Fruit fly (Drosophila melanogaster) whole organism, embryonic: Measurements from ENCODE around the gene Leash.

Experiments
- ATbp ChIP-seq: fragments of 200-800 bp; sonication (Bioruptor generic); optimal IDR thresholded peaks from 2 replicates; lab custom pipeline; 2017; ENCODE audit warnings: missing biosample characterization, mild to moderate bottlenecking, missing genetic modification characterization, missing genetic modification reagents
- B-H1 ChIP-seq: fragments of 200-800 bp; sonication (Bioruptor generic); IDR thresholded peaks from 3 replicates; pipeline ENCODE4 v1.3.6; 2022; ENCODE audit warnings: missing biosample characterization, missing genetic modification characterization
- CG10147 ChIP-seq: fragments of 200-800 bp; sonication (Bioruptor generic); optimal IDR thresholded peaks from 2 replicates; lab custom pipeline; 2019; ENCODE audit warnings: missing biosample characterization, mild to moderate bottlenecking, missing genetic modification characterization, moderate library complexity
- CG13296 ChIP-seq: fragments of 200-800 bp; sonication (Bioruptor generic); optimal IDR thresholded peaks from 3 replicates; lab custom pipeline; 2018; ENCODE audit warnings: missing biosample characterization, mild to moderate bottlenecking, missing genetic modification characterization
- CG14860 ChIP-seq: fragments of 200-800 bp; sonication (Bioruptor generic); IDR thresholded peaks from 3 replicates; pipeline ENCODE4 v1.3.6; 2022; ENCODE audit warnings: missing biosample characterization, missing genetic modification characterization; ENCODE audit not compliant: partially characterized antibody
- CG15073 ChIP-seq: fragments of 200-800 bp; sonication (Bioruptor generic); optimal IDR thresholded peaks from 2 replicates; lab custom pipeline; 2016; ENCODE audit warnings: missing biosample characterization, missing genetic modification characterization
- CG15601 ChIP-seq: fragments of 200-800 bp; sonication (Bioruptor generic); optimal IDR thresholded peaks from 3 replicates; lab custom pipeline; 2019; ENCODE audit warnings: missing biosample characterization, mild to moderate bottlenecking, missing genetic modification characterization, moderate library complexity
- CG1602 ChIP-seq: fragments of 200-800 bp; sonication (Bioruptor generic); optimal IDR thresholded peaks from 3 replicates; lab custom pipeline; 2016; ENCODE audit warnings: missing biosample characterization, missing genetic modification characterization
- CG17912 ChIP-seq: fragments of 200-800 bp; sonication (Bioruptor generic); optimal IDR thresholded peaks from 2 replicates; lab custom pipeline; 2018; ENCODE audit warnings: missing biosample characterization, mild to moderate bottlenecking, missing genetic modification characterization
- CG32532 ChIP-seq: fragments of 200-800 bp; sonication (Bioruptor generic); IDR thresholded peaks from 2 replicates; pipeline ENCODE4 v1.3.6; 2022; ENCODE audit warnings: missing biosample characterization, missing genetic modification characterization
- CG5953 ChIP-seq: fragments of 200-800 bp; sonication (Bioruptor generic); IDR thresholded peaks from 2 replicates; pipeline ENCODE4 v1.3.6; 2022; ENCODE audit warnings: missing biosample characterization, missing genetic modification characterization
- CG6791 ChIP-seq: fragments of 200-800 bp; sonication (Bioruptor generic); IDR thresholded peaks from 3 replicates; pipeline ENCODE4 v1.3.6; 2022; ENCODE audit warnings: missing biosample characterization, missing genetic modification characterization; ENCODE audit not compliant: partially characterized antibody
- CG7745 ChIP-seq: fragments of 200-800 bp; sonication (Bioruptor generic); optimal IDR thresholded peaks from 2 replicates; lab custom pipeline; 2018; ENCODE audit warnings: missing biosample characterization, mild to moderate bottlenecking, missing genetic modification characterization, moderate library complexity
- CG8359 ChIP-seq: fragments of 200-800 bp; sonication (Bioruptor generic); optimal IDR thresholded peaks from 2 replicates; lab custom pipeline; 2017; ENCODE audit warnings: missing biosample characterization, mild to moderate bottlenecking, missing genetic modification characterization, borderline replicate concordance
- CG8388 ChIP-seq: fragments of 200-800 bp; sonication (Bioruptor generic); optimal IDR thresholded peaks from 2 replicates; lab custom pipeline; 2019; ENCODE audit warnings: missing biosample characterization, mild to moderate bottlenecking, missing genetic modification characterization, moderate library complexity
- CTCF ChIP-seq: fragments of 200-800 bp; sonication (Bioruptor generic); optimal IDR thresholded peaks from 2 replicates; lab custom pipeline; 2017; ENCODE audit warnings: missing biosample characterization, mild to moderate bottlenecking, missing genetic modification characterization, moderate library complexity
- CkIIα-i1 ChIP-seq: fragments of 200-800 bp; sonication (Bioruptor generic); IDR thresholded peaks from 2 replicates; pipeline ENCODE4 v1.3.6; 2022; ENCODE audit warnings: missing biosample characterization, missing genetic modification characterization
- CrebB ChIP-seq: fragments of 200-800 bp; sonication (Bioruptor generic); optimal IDR thresholded peaks from 3 replicates; lab custom pipeline; 2018; ENCODE audit warnings: missing biosample characterization, mild to moderate bottlenecking, missing genetic modification characterization
- Doc2 ChIP-seq: fragments of 200-800 bp; sonication (Bioruptor generic); IDR thresholded peaks from 2 replicates; pipeline ENCODE4 v1.3.6; 2022; ENCODE audit warnings: missing biosample characterization, missing genetic modification characterization
- Drgx ChIP-seq: fragments of 200-800 bp; sonication (Bioruptor generic); IDR thresholded peaks from 2 replicates; pipeline ENCODE4 v1.3.6; 2022; ENCODE audit warnings: missing biosample characterization, missing genetic modification characterization
- Elba2 ChIP-seq: fragments of 200-800 bp; sonication (Bioruptor generic); optimal IDR thresholded peaks from 3 replicates; lab custom pipeline; 2016; ENCODE audit warnings: missing biosample characterization, missing genetic modification characterization
- Gug ChIP-seq: fragments of 200-800 bp; sonication (Bioruptor generic); IDR thresholded peaks from 4 replicates; pipeline ENCODE4 v1.3.6; 2022; ENCODE audit warnings: missing biosample characterization, missing genetic modification characterization
- HLH3B ChIP-seq: fragments of 200-800 bp; sonication (Bioruptor generic); IDR thresholded peaks from 2 replicates; pipeline ENCODE4 v1.3.6; 2022; ENCODE audit warnings: missing biosample characterization, missing genetic modification characterization
- HLH54F ChIP-seq: fragments of 200-800 bp; sonication (Bioruptor generic); optimal IDR thresholded peaks from 3 replicates; lab custom pipeline; 2016; ENCODE audit warnings: missing biosample characterization, missing genetic modification characterization
- HLHmδ ChIP-seq: fragments of 200-800 bp; sonication (Bioruptor generic); optimal IDR thresholded peaks from 2 replicates; lab custom pipeline; 2018; ENCODE audit warnings: missing biosample characterization, mild to moderate bottlenecking, missing genetic modification characterization, moderate library complexity
- Kr ChIP-seq: fragments of 200-800 bp; sonication (Bioruptor generic); optimal IDR thresholded peaks from 2 replicates; lab custom pipeline; 2017; ENCODE audit warnings: missing biosample characterization, mild to moderate bottlenecking, missing genetic modification characterization
- TFAM ChIP-seq: fragments of 200-800 bp; sonication (Bioruptor generic); optimal IDR thresholded peaks from 2 replicates; lab custom pipeline; 2017; ENCODE audit warnings: missing biosample characterization, missing genetic modification characterization, inconsistent platforms
- bbx ChIP-seq: fragments of 200-800 bp; sonication (Bioruptor generic); IDR thresholded peaks from 2 replicates; pipeline ENCODE4 v1.3.6; 2022; ENCODE audit warnings: missing biosample characterization, missing genetic modification characterization; ENCODE audit not compliant: partially characterized antibody
- bcd ChIP-seq: fragments of 200-800 bp; sonication (Bioruptor generic); optimal IDR thresholded peaks from 2 replicates; lab custom pipeline; 2017; ENCODE audit warnings: missing biosample characterization, mild to moderate bottlenecking, missing genetic modification characterization
- chif ChIP-seq, 2 experiments: fragments of 200-800 bp; sonication (Bioruptor generic); optimal IDR thresholded peaks; 3 replicates each; lab custom pipeline; 2016; ENCODE audit warnings: missing biosample characterization in 2 of 2, missing genetic modification characterization in 2 of 2
- chn ChIP-seq: fragments of 200-800 bp; sonication (Bioruptor generic); optimal IDR thresholded peaks from 2 replicates; lab custom pipeline; 2016; ENCODE audit warnings: missing biosample characterization, missing genetic modification characterization
- dmrt11E ChIP-seq: fragments of 200-800 bp; sonication (Bioruptor generic); optimal IDR thresholded peaks from 3 replicates; lab custom pipeline; 2018; ENCODE audit warnings: missing biosample characterization, mild to moderate bottlenecking, missing genetic modification characterization, moderate library complexity
- gro ChIP-seq: fragments of 200-800 bp; sonication (Bioruptor generic); optimal IDR thresholded peaks from 2 replicates; lab custom pipeline; 2016; ENCODE audit warnings: missing biosample characterization, missing genetic modification characterization
- gt ChIP-seq: fragments of 200-800 bp; sonication (Bioruptor generic); IDR thresholded peaks from 2 replicates; pipeline ENCODE4 v1.3.6; 2022; ENCODE audit warnings: missing biosample characterization, missing genetic modification characterization
- insv ChIP-seq, 2 experiments: fragments of 200-800 bp; sonication (Bioruptor generic); optimal IDR thresholded peaks; 3 replicates each; lab custom pipeline; 2016 to 2018; ENCODE audit warnings: missing biosample characterization in 2 of 2, missing genetic modification characterization in 2 of 2
- kah ChIP-seq: fragments of 200-800 bp; sonication (Bioruptor generic); optimal IDR thresholded peaks from 2 replicates; lab custom pipeline; 2018; ENCODE audit warnings: missing biosample characterization, mild to moderate bottlenecking, missing genetic modification characterization
- lmd ChIP-seq: fragments of 200-800 bp; sonication (Bioruptor generic); IDR thresholded peaks from 2 replicates; pipeline ENCODE4 v1.3.6; 2022; ENCODE audit warnings: missing biosample characterization, missing genetic modification characterization
- mam ChIP-seq: fragments of 200-800 bp; sonication (Bioruptor generic); optimal IDR thresholded peaks from 3 replicates; lab custom pipeline; 2016; ENCODE audit warnings: missing biosample characterization, missing genetic modification characterization
- nau ChIP-seq: fragments of 200-800 bp; sonication (Bioruptor generic); optimal IDR thresholded peaks from 3 replicates; lab custom pipeline; 2017; ENCODE audit warnings: missing biosample characterization, mild to moderate bottlenecking, missing genetic modification characterization, missing genetic modification reagents
- nmo ChIP-seq: fragments of 200-800 bp; sonication (Bioruptor generic); optimal IDR thresholded peaks from 2 replicates; lab custom pipeline; 2018; ENCODE audit warnings: missing biosample characterization, mild to moderate bottlenecking, missing genetic modification characterization, moderate library complexity
- org-1 ChIP-seq: fragments of 200-800 bp; sonication (Bioruptor generic); optimal IDR thresholded peaks from 2 replicates; lab custom pipeline; 2017; ENCODE audit warnings: missing biosample characterization, missing genetic modification characterization
- prd ChIP-seq, 3 experiments: fragments of >200 bp in 2 of 3; fragments of 200-800 bp in 1 of 3; sonication (Bioruptor generic) in 1 of 3; optimal IDR thresholded peaks in 2 of 3; IDR thresholded peaks in 1 of 3; 2 replicates in 2 of 3; 3 replicates in 1 of 3; pipeline versions ENCODE4 v1.3.6 to Lab custom; 2017 to 2022; ENCODE audit warnings: missing biosample characterization in 1 of 3, missing genetic modification characterization in 1 of 3
- ranshi ChIP-seq: fragments of 200-800 bp; sonication (Bioruptor generic); IDR thresholded peaks from 2 replicates; pipeline ENCODE4 v1.3.6; 2022; ENCODE audit warnings: missing biosample characterization, missing genetic modification characterization
- sd ChIP-seq: fragments of 200-800 bp; sonication (Bioruptor generic); optimal IDR thresholded peaks from 3 replicates; lab custom pipeline; 2018; ENCODE audit warnings: missing biosample characterization, mild to moderate bottlenecking, missing genetic modification characterization, moderate library complexity
- sens-2 ChIP-seq: fragments of 200-800 bp; sonication (Bioruptor generic); IDR thresholded peaks from 2 replicates; pipeline ENCODE4 v1.3.6; 2022; ENCODE audit warnings: missing biosample characterization, missing genetic modification characterization
- slbo ChIP-seq: fragments of 200-800 bp; sonication (Bioruptor generic); IDR thresholded peaks from 2 replicates; pipeline ENCODE4 v1.3.6; 2022; ENCODE audit warnings: missing biosample characterization, missing genetic modification characterization
- sug ChIP-seq: fragments of 200-800 bp; optimal IDR thresholded peaks from 2 replicates; lab custom pipeline; 2019; ENCODE audit warnings: missing biosample characterization, mild to moderate bottlenecking, missing genetic modification characterization, moderate library complexity
- tin ChIP-seq: fragments of 200-800 bp; sonication (Bioruptor generic); optimal IDR thresholded peaks from 3 replicates; lab custom pipeline; 2016; ENCODE audit warnings: missing biosample characterization, missing genetic modification characterization
- vvl ChIP-seq: fragments of 200-800 bp; sonication (Bioruptor generic); IDR thresholded peaks from 2 replicates; pipeline ENCODE4 v1.3.6; 2022; ENCODE audit warnings: missing biosample characterization, missing genetic modification characterization

Gene Leash

dm6 chr3R:10886462-10887315 is 1.3 kb downstream of the Leash start (continued):
- TF ChIP-seq HLHmδ (GFP tag; lab: Kevin White, UChicago), result no peak
- TF ChIP-seq gro (GFP tag; lab: Kevin White, UChicago), result peak; percentile 84
- TF ChIP-seq tin (GFP tag; lab: Kevin White, UChicago), result peak; percentile 83
- TF ChIP-seq sens-2 (GFP tag; lab: Robert Waterston, UW), result peak; percentile 57; the same call in 1 of the 2 replicates
- TF ChIP-seq slbo (GFP tag; lab: Robert Waterston, UW), result peak; percentile 90
- TF ChIP-seq CG14860 (GFP tag; lab: Robert Waterston, UW), result no peak
- TF ChIP-seq CG17912 (GFP tag; lab: Kevin White, UChicago), result no peak
- peak; percentile 91 for TF ChIP-seq bcd (GFP tag; lab: Kevin White, UChicago)
- peak; percentile 37; the same call in 1 of the 2 replicates for TF ChIP-seq Doc2
- TF ChIP-seq sug, result peak; percentile 88
- peak; percentile 91 for TF ChIP-seq mam (GFP tag; lab: Kevin White, UChicago)
- TF ChIP-seq HLH54F (GFP tag; lab: Kevin White, UChicago), result peak; percentile 79
- peak; percentile 94 for TF ChIP-seq CG32532
- no peak for TF ChIP-seq Kr (GFP tag; lab: Kevin White, UChicago)
- no peak for TF ChIP-seq CG6791 (GFP tag; lab: Robert Waterston, UW)
- TF ChIP-seq CTCF (GFP tag; lab: Kevin White, UChicago), result peak; percentile 34
- peak; percentile 79 for TF ChIP-seq nau (GFP tag; lab: Kevin White, UChicago)
- TF ChIP-seq Elba2 (GFP tag; lab: Kevin White, UChicago), result no peak
- TF ChIP-seq ATbp, result peak; percentile 87
- peak; percentile 9 for TF ChIP-seq CG5953
- peak; percentile 94 for TF ChIP-seq Drgx (GFP tag; lab: Robert Waterston, UW)
- TF ChIP-seq vvl (GFP tag; lab: Robert Waterston, UW), result peak; percentile 94
- peak; percentile 57 for TF ChIP-seq CG8359 (GFP tag; lab: Kevin White, UChicago)
- peak; percentile 84 for TF ChIP-seq CG10147 (GFP tag; lab: Kevin White, UChicago)
- TF ChIP-seq ranshi, result peak; percentile 90
- TF ChIP-seq CG15073 (GFP tag; lab: Kevin White, UChicago), result peak; percentile 95
- TF ChIP-seq bbx (GFP tag; lab: Robert Waterston, UW), result no peak
- TF ChIP-seq CG13296 (GFP tag; lab: Kevin White, UChicago), result peak; percentile 94
- TF ChIP-seq chif (GFP tag; optimal IDR thresholded peaks at IDR 0.05; lab: Kevin White, UChicago), result peak; percentile 69 to 89
- peak; percentile 80 for TF ChIP-seq sd
- TF ChIP-seq CkIIα-i1, result no peak
- peak; percentile 42; the same call in 3 of the 4 replicates for TF ChIP-seq Gug
- peak; percentile 89 for TF ChIP-seq nmo (GFP tag; lab: Kevin White, UChicago)
- peak; percentile 81 for TF ChIP-seq CrebB
- TF ChIP-seq insv (GFP tag; optimal IDR thresholded peaks at IDR 0.05; lab: Kevin White, UChicago), result peak in 1 of 2 experiments; percentile 71
- peak; percentile 29 for TF ChIP-seq TFAM
- peak; percentile 56; the same call in 1 of the 2 replicates for TF ChIP-seq gt (GFP tag; lab: Robert Waterston, UW)
- peak; percentile 89 for TF ChIP-seq kah
- TF ChIP-seq prd (optimal IDR thresholded peaks at IDR 0.05; lab: Kevin White, UChicago), result no peak
- TF ChIP-seq prd (GFP tag; IDR thresholded peaks at IDR 0.05; lab: Robert Waterston, UW), result peak; percentile 86
- TF ChIP-seq CG8388 (GFP tag; lab: Kevin White, UChicago), result peak; percentile 84
- peak; percentile 84 for TF ChIP-seq CG15601 (tag; lab: Kevin White, UChicago)
- peak; percentile 91 for TF ChIP-seq lmd
- TF ChIP-seq CG1602 (GFP tag; lab: Kevin White, UChicago), result peak; percentile 83
- TF ChIP-seq org-1 (GFP tag; lab: Kevin White, UChicago), result peak; percentile 87
- peak; percentile 84 for TF ChIP-seq B-H1 (GFP tag; lab: Robert Waterston, UW)
- TF ChIP-seq HLH3B (GFP tag; lab: Robert Waterston, UW), result peak; percentile 90
- no peak for TF ChIP-seq CG7745 (tag; lab: Kevin White, UChicago)
- TF ChIP-seq chn (GFP tag; lab: Kevin White, UChicago), result peak; percentile 77
- TF ChIP-seq dmrt11E, result peak; percentile 78
